Worm (Caenorhabditis elegans) whole organism, young adult: Measurements from ENCODE around the gene droe-4.

Source experiments
- B0019.2 ChIP-seq: fragments of 200-800 bp; sonication (Bioruptor generic); conservative IDR thresholded peaks from 2 replicates; pipeline ENCODE4 v1.3.6; 2022; ENCODE audit warnings: missing genetic modification reagents, missing genetic modification characterization, missing compliant biosample characterization
- B0035.1 ChIP-seq: sonication (generic microtip); optimal IDR thresholded peaks from 2 replicates; lab custom pipeline; 2016; ENCODE audit warnings: missing genetic modification characterization, mild to moderate bottlenecking, missing compliant biosample characterization, missing genotype, missing genetic modification reagents
- C06A6.2 ChIP-seq: fragments of 200-800 bp; sonication (Bioruptor generic); conservative IDR thresholded peaks from 2 replicates; pipeline ENCODE4 v1.3.6; 2022; ENCODE audit warnings: missing genetic modification characterization, missing compliant biosample characterization
- F37B4.10 ChIP-seq: fragments of 200-800 bp; sonication (Bioruptor generic); IDR thresholded peaks from 2 replicates; pipeline ENCODE4 v1.3.6; 2022; ENCODE audit warnings: missing genetic modification characterization, missing compliant biosample characterization
- F49E8.2 ChIP-seq: sonication (generic microtip); optimal IDR thresholded peaks from 3 replicates; lab custom pipeline; 2017; ENCODE audit warnings: missing genetic modification characterization, mild to moderate bottlenecking, missing compliant biosample characterization, antibody characterized with exemption, moderate library complexity; ENCODE audit not compliant: insufficient read depth
- F55B11.4 ChIP-seq: sonication (generic microtip); optimal IDR thresholded peaks from 2 replicates; lab custom pipeline; 2016; ENCODE audit warnings: missing compliant biosample characterization, missing genetic modification characterization, borderline replicate concordance; ENCODE audit not compliant: insufficient read depth
- F57A8.1 ChIP-seq: fragments of 200-800 bp; sonication (Bioruptor generic); optimal IDR thresholded peaks from 2 replicates; lab custom pipeline; 2018; ENCODE audit warnings: mild to moderate bottlenecking, missing genetic modification characterization, moderate library complexity, missing compliant biosample characterization
- T26A5.8 ChIP-seq: sonication (generic microtip); optimal IDR thresholded peaks from 2 replicates; lab custom pipeline; 2016; ENCODE audit warnings: missing genetic modification characterization, missing compliant biosample characterization
- Y53G8AR.9 ChIP-seq: fragments of 200-800 bp; sonication (Bioruptor generic); conservative IDR thresholded peaks from 2 replicates; pipeline ENCODE4 v1.3.6; 2022; ENCODE audit warnings: missing genetic modification reagents, missing genetic modification characterization, missing compliant biosample characterization
- Y67H2A.10 ChIP-seq: fragments of 200-800 bp; sonication (Bioruptor generic); conservative IDR thresholded peaks from 2 replicates; pipeline ENCODE4 v1.3.6; 2022; ENCODE audit warnings: missing genetic modification reagents, missing genetic modification characterization, missing compliant biosample characterization
- Y79H2A.3 ChIP-seq: fragments of 200-800 bp; sonication (Bioruptor generic); conservative IDR thresholded peaks from 2 replicates; pipeline ENCODE4 v1.3.6; 2022; ENCODE audit warnings: missing genetic modification reagents, missing genetic modification characterization, missing compliant biosample characterization
- Y95B8A.8 ChIP-seq: fragments of 200-800 bp; sonication (Bioruptor generic); IDR thresholded peaks from 2 replicates; pipeline ENCODE4 v1.3.6; 2022; ENCODE audit warnings: missing genetic modification reagents, missing genetic modification characterization, missing compliant biosample characterization
- athp-1 ChIP-seq: sonication (generic microtip); optimal IDR thresholded peaks from 2 replicates; lab custom pipeline; 2017; ENCODE audit warnings: mild to moderate bottlenecking, missing genetic modification characterization, missing compliant biosample characterization
- bed-1 ChIP-seq: fragments of 200-800 bp; sonication (Bioruptor generic); IDR thresholded peaks from 2 replicates; pipeline ENCODE4 v1.3.6; 2022; ENCODE audit warnings: missing genetic modification reagents, missing genetic modification characterization, missing compliant biosample characterization
- ceh-100 ChIP-seq: fragments of 200-800 bp; sonication (Bioruptor generic); IDR thresholded peaks from 2 replicates; pipeline ENCODE4 v1.3.6; 2022; ENCODE audit warnings: missing genetic modification reagents, missing genetic modification characterization, missing compliant biosample characterization
- ceh-79 ChIP-seq: sonication (generic microtip); optimal IDR thresholded peaks from 2 replicates; lab custom pipeline; 2017; ENCODE audit warnings: mild to moderate bottlenecking, missing genetic modification characterization, missing compliant biosample characterization
- ceh-91 ChIP-seq: fragments of 200-800 bp; sonication (Bioruptor generic); IDR thresholded peaks from 2 replicates; pipeline ENCODE4 v1.3.6; 2022; ENCODE audit warnings: missing genetic modification reagents, missing genetic modification characterization, missing compliant biosample characterization
- chd-7 ChIP-seq: sonication (generic microtip); optimal IDR thresholded peaks from 2 replicates; lab custom pipeline; 2016; ENCODE audit warnings: mild to moderate bottlenecking, missing genetic modification characterization, moderate library complexity, missing compliant biosample characterization
- die-1 ChIP-seq: sonication (generic microtip); optimal IDR thresholded peaks from 2 replicates; lab custom pipeline; 2016; ENCODE audit warnings: missing genotype, mild to moderate bottlenecking, missing genetic modification characterization, missing compliant biosample characterization
- dpff-1 ChIP-seq: sonication (generic microtip); optimal IDR thresholded peaks from 2 replicates; lab custom pipeline; 2017; ENCODE audit warnings: mild to moderate bottlenecking, missing genetic modification characterization, missing compliant biosample characterization
- dpl-1 ChIP-seq: fragments of 150-350 bp; optimal IDR thresholded peaks from 2 replicates; lab custom pipeline; 2014; ENCODE audit warnings: missing biosample characterization, missing genetic modification reagents, missing genetic modification characterization
- egl-18 ChIP-seq: fragments of 200-800 bp; sonication (Bioruptor generic); IDR thresholded peaks from 2 replicates; pipeline ENCODE4 v1.3.6; 2022; ENCODE audit warnings: missing genetic modification reagents, missing genetic modification characterization, missing compliant biosample characterization
- egrh-3 ChIP-seq: fragments of 200-800 bp; sonication (Bioruptor generic); IDR thresholded peaks from 2 replicates; pipeline ENCODE4 v1.3.6; 2022; ENCODE audit warnings: missing genetic modification reagents, missing genetic modification characterization, missing compliant biosample characterization
- him-1 ChIP-seq: sonication (generic microtip); optimal IDR thresholded peaks from 2 replicates; lab custom pipeline; 2016; ENCODE audit warnings: missing genotype, missing genetic modification reagents, missing genetic modification characterization, missing compliant biosample characterization
- hlh-12 ChIP-seq: sonication (generic microtip); optimal IDR thresholded peaks from 2 replicates; lab custom pipeline; 2016; ENCODE audit warnings: missing genetic modification characterization, missing compliant biosample characterization
- let-607 ChIP-seq, 2 experiments: fragments of 200-800 bp in 1 of 2; sonication (Bioruptor generic) in 1 of 2; sonication (generic microtip) in 1 of 2; optimal IDR thresholded peaks; 2 replicates each; lab custom pipeline; 2016 to 2018; ENCODE audit warnings: mild to moderate bottlenecking in 2 of 2, missing compliant biosample characterization in 2 of 2, missing genetic modification characterization in 2 of 2, moderate library complexity in 2 of 2, missing genotype in 1 of 2
- lin-54 ChIP-seq: fragments of 200-800 bp; sonication (Bioruptor generic); optimal IDR thresholded peaks from 2 replicates; lab custom pipeline; 2018; ENCODE audit warnings: mild to moderate bottlenecking, missing genetic modification characterization, missing compliant biosample characterization
- lir-1 ChIP-seq: fragments of 200-800 bp; sonication (Bioruptor generic); conservative IDR thresholded peaks from 2 replicates; pipeline ENCODE4 v1.3.6; 2022; ENCODE audit warnings: missing genetic modification reagents, missing genetic modification characterization, missing compliant biosample characterization
- nhr-179 ChIP-seq: sonication (generic microtip); optimal IDR thresholded peaks from 2 replicates; lab custom pipeline; 2016; ENCODE audit warnings: mild to moderate bottlenecking, missing genetic modification characterization, missing compliant biosample characterization
- pbrm-1 ChIP-seq: fragments of 200-800 bp; sonication (Bioruptor generic); IDR thresholded peaks from 2 replicates; pipeline ENCODE4 v1.3.6; 2022; ENCODE audit warnings: missing genetic modification reagents, missing genetic modification characterization, missing compliant biosample characterization
- repo-1 ChIP-seq: sonication (generic microtip); optimal IDR thresholded peaks from 2 replicates; lab custom pipeline; 2017; ENCODE audit warnings: mild to moderate bottlenecking, missing genetic modification characterization, missing compliant biosample characterization
- sdz-38 ChIP-seq: sonication (generic microtip); optimal IDR thresholded peaks from 2 replicates; lab custom pipeline; 2016; ENCODE audit warnings: missing genotype, missing genetic modification characterization, missing compliant biosample characterization
- snpc-4 ChIP-seq, 5 experiments: fragments of 150-350 bp in 1 of 5; sonication (generic microtip) in 4 of 5; optimal IDR thresholded peaks; 2 replicates each; lab custom pipeline; 2014 to 2018; ENCODE audit warnings: missing genetic modification characterization in 5 of 5, missing biosample characterization in 3 of 5, antibody characterized with exemption in 2 of 5, mild to moderate bottlenecking in 2 of 5, missing compliant biosample characterization in 2 of 5, missing genotype in 2 of 5, moderate library complexity in 2 of 5, missing genetic modification reagents in 1 of 5
- somi-1 ChIP-seq: fragments of 200-800 bp; sonication (Bioruptor generic); optimal IDR thresholded peaks from 2 replicates; lab custom pipeline; 2018; ENCODE audit warnings: mild to moderate bottlenecking, missing genetic modification characterization, missing compliant biosample characterization
- tbp1 ChIP-seq: fragments of 200-800 bp; sonication (Bioruptor generic); optimal IDR thresholded peaks from 2 replicates; lab custom pipeline; 2018; ENCODE audit warnings: mild to moderate bottlenecking, missing genetic modification characterization, missing compliant biosample characterization
- tlf-1 ChIP-seq: fragments of 200-800 bp; sonication (Bioruptor generic); optimal IDR thresholded peaks from 2 replicates; lab custom pipeline; 2018; ENCODE audit warnings: mild to moderate bottlenecking, missing genetic modification characterization, missing compliant biosample characterization
- unc-130 ChIP-seq: sonication (generic microtip); optimal IDR thresholded peaks from 2 replicates; lab custom pipeline; 2016; ENCODE audit warnings: missing genetic modification reagents, missing genetic modification characterization, missing compliant biosample characterization
- unc-62 ChIP-seq: fragments of 150-350 bp; optimal IDR thresholded peaks from 2 replicates; lab custom pipeline; 2014; ENCODE audit warnings: missing biosample characterization, missing genetic modification reagents, missing genetic modification characterization
- xnd-1 ChIP-seq: sonication (generic microtip); optimal IDR thresholded peaks from 2 replicates; lab custom pipeline; 2016; ENCODE audit warnings: missing genotype, missing genetic modification reagents, missing genetic modification characterization, missing compliant biosample characterization
- zfh-2 ChIP-seq: fragments of 200-800 bp; sonication (Bioruptor generic); conservative IDR thresholded peaks from 2 replicates; pipeline ENCODE4 v1.3.6; 2022; ENCODE audit warnings: missing genetic modification reagents, missing genetic modification characterization, missing compliant biosample characterization
- ztf-18 ChIP-seq: sonication (generic microtip); optimal IDR thresholded peaks from 2 replicates; lab custom pipeline; 2016; ENCODE audit warnings: missing genotype, mild to moderate bottlenecking, missing genetic modification characterization, missing compliant biosample characterization
- ztf-22 ChIP-seq: fragments of 200-800 bp; sonication (Bioruptor generic); optimal IDR thresholded peaks from 2 replicates; lab custom pipeline; 2018; ENCODE audit warnings: mild to moderate bottlenecking, missing genetic modification characterization, moderate library complexity, missing compliant biosample characterization
- ztf-25 ChIP-seq: fragments of 200-800 bp; sonication (Bioruptor generic); IDR thresholded peaks from 2 replicates; pipeline ENCODE4 v1.3.6; 2022; ENCODE audit warnings: missing genetic modification reagents, missing genetic modification characterization, missing compliant biosample characterization
- ztf-28 ChIP-seq: fragments of 200-800 bp; sonication (Bioruptor generic); IDR thresholded peaks from 2 replicates; pipeline ENCODE4 v1.3.6; 2022; ENCODE audit warnings: missing genetic modification reagents, missing genetic modification characterization, missing compliant biosample characterization
- ztf-6 ChIP-seq: fragments of 200-800 bp; sonication (Bioruptor generic); IDR thresholded peaks from 2 replicates; pipeline ENCODE4 v1.3.6; 2022; ENCODE audit warnings: missing genetic modification reagents, missing genetic modification characterization, missing compliant biosample characterization

The droe-4 gene

ce11 chrV:14027384-14027783 is 34.9 kb downstream of the droe-4 start, which contains the start of gene T08G5.3:
T08G5.3 (minus strand) TSS chrV:14027484.
- TF ChIP-seq F37B4.10 (GFP tag; lab: Robert Waterston, UW) (no peak), let-607 (tag; optimal IDR thresholded peaks at IDR 0.05; lab: Kevin White, UChicago) (no peak), him-1 (no peak), athp-1 (tag; lab: Kevin White, UChicago) (no peak), ztf-6 (GFP tag; lab: Robert Waterston, UW) (no peak), repo-1 (tag; lab: Kevin White, UChicago) (no peak), xnd-1 (tag; lab: Kevin White, UChicago) (no peak), Y79H2A.3 (GFP tag; lab: Robert Waterston, UW) (no peak), Y95B8A.8 (GFP tag; lab: Robert Waterston, UW) (no peak), somi-1 (GFP tag; lab: Kevin White, UChicago) (no peak), zfh-2 (GFP tag; lab: Robert Waterston, UW) (no peak), dpff-1 (tag; lab: Kevin White, UChicago) (no peak), B0035.1 (tag; lab: Kevin White, UChicago) (no peak)

- peak; percentile 94 for TF ChIP-seq pbrm-1 (GFP tag; lab: Robert Waterston, UW)
- TF ChIP-seq tlf-1 (GFP tag; lab: Kevin White, UChicago), result peak; percentile 19
- TF ChIP-seq chd-7, result no peak
- TF ChIP-seq sdz-38 (tag; lab: Kevin White, UChicago), result no peak
- TF ChIP-seq F55B11.4, result no peak
- TF ChIP-seq B0019.2 (GFP tag; lab: Robert Waterston, UW), result no peak
- TF ChIP-seq unc-62 (GFP tag; lab: Kevin White, UChicago), result no peak
- TF ChIP-seq egl-18 (GFP tag; lab: Robert Waterston, UW), result 0 out of 2 replicates have a peak, but pooled peaks have one; percentile 45
- TF ChIP-seq zfh-2 (GFP tag; lab: Robert Waterston, UW), result no peak
- 0 out of 2 replicates have a peak, but pooled peaks have one; percentile 20 for TF ChIP-seq C06A6.2 (GFP tag; lab: Robert Waterston, UW)
- peak; percentile 28 for TF ChIP-seq unc-130
- no peak for TF ChIP-seq F57A8.1 (GFP tag; lab: Kevin White, UChicago)
- no peak for TF ChIP-seq somi-1 (GFP tag; lab: Kevin White, UChicago)
- TF ChIP-seq F49E8.2, result peak; percentile 8
- TF ChIP-seq ztf-22 (GFP tag; lab: Kevin White, UChicago), result no peak
- TF ChIP-seq nhr-179 (tag; lab: Kevin White, UChicago), result peak; percentile 55
- peak; percentile 57; the same call in 1 of the 2 replicates for TF ChIP-seq ztf-28 (GFP tag; lab: Robert Waterston, UW)
- TF ChIP-seq ceh-100 (GFP tag; lab: Robert Waterston, UW), result peak; percentile 84
- peak; percentile 54 for TF ChIP-seq ceh-91 (GFP tag; lab: Robert Waterston, UW)
- TF ChIP-seq B0035.1 (tag; lab: Kevin White, UChicago), result peak; percentile 38
- TF ChIP-seq ztf-18 (tag; lab: Kevin White, UChicago), result peak; percentile 52
- no peak for TF ChIP-seq ztf-25 (GFP tag; lab: Robert Waterston, UW)
- no peak for TF ChIP-seq die-1 (tag; lab: Kevin White, UChicago)
- TF ChIP-seq T26A5.8 (tag; lab: Kevin White, UChicago), result no peak
- 0 out of 2 replicates have a peak, but pooled peaks have one; percentile 22 for TF ChIP-seq ztf-6 (GFP tag; lab: Robert Waterston, UW)
- peak; percentile 61 for TF ChIP-seq lin-54 (GFP tag; lab: Kevin White, UChicago)
- TF ChIP-seq hlh-12, result no peak
- no peak for TF ChIP-seq lir-1 (GFP tag; lab: Robert Waterston, UW)
- peak; percentile 86 for TF ChIP-seq Y53G8AR.9 (GFP tag; lab: Robert Waterston, UW)
- peak; percentile 77 for TF ChIP-seq tbp1 (GFP tag; lab: Kevin White, UChicago)
- TF ChIP-seq egrh-3 (GFP tag; lab: Robert Waterston, UW), result peak; percentile 73
- TF ChIP-seq ceh-79, result no peak
- TF ChIP-seq Y67H2A.10 (GFP tag; lab: Robert Waterston, UW), result 0 out of 2 replicates have a peak, but pooled peaks have one; percentile 31
- TF ChIP-seq Y95B8A.8 (GFP tag; lab: Robert Waterston, UW), result 0 out of 2 replicates have a peak, but pooled peaks have one; percentile 26
- TF ChIP-seq bed-1, result no peak
- peak; percentile 89 for TF ChIP-seq snpc-4 (GFP tag; optimal IDR thresholded peaks at IDR 0.05; lab: Kevin White, UChicago)
- peak; percentile 93 to 99 (median 96) for TF ChIP-seq snpc-4 (tag; optimal IDR thresholded peaks at IDR 0.05; lab: Kevin White, UChicago)
- no peak for TF ChIP-seq dpl-1 (GFP tag; lab: Kevin White, UChicago)
- TF ChIP-seq F37B4.10 (GFP tag; lab: Robert Waterston, UW), result no peak
These were observed 35.8 kb downstream of the droe-4 start for ce11 chrV:14028256-14028743.
